Worm (Caenorhabditis elegans) whole organism, mixed stage, embryonic: Measurements from ENCODE around the gene E01G6.2.

Experiments used
- blmp-1 ChIP-seq: fragments of 150-350 bp; optimal IDR thresholded peaks from 2 replicates; lab custom pipeline; 2014; ENCODE audit warnings: missing biosample characterization, missing genetic modification characterization
- ceh-43 ChIP-seq: fragments of 200-800 bp; sonication (Bioruptor generic); optimal IDR thresholded peaks from 2 replicates; lab custom pipeline; 2018; ENCODE audit warnings: mild to moderate bottlenecking, missing genetic modification characterization, moderate library complexity, missing compliant biosample characterization
- elt-1 ChIP-seq: sonication (generic microtip); optimal IDR thresholded peaks from 2 replicates; lab custom pipeline; 2017; ENCODE audit warnings: missing genetic modification characterization, mild to moderate bottlenecking, missing compliant biosample characterization, antibody characterized with exemption, moderate library complexity, borderline replicate concordance; ENCODE audit not compliant: insufficient read depth
- elt-3 ChIP-seq: fragments of 150-350 bp; optimal IDR thresholded peaks from 2 replicates; lab custom pipeline; 2014; ENCODE audit warnings: missing biosample characterization, missing genetic modification characterization
- lin-13 ChIP-seq: fragments of 150-350 bp; optimal IDR thresholded peaks from 2 replicates; lab custom pipeline; 2014; ENCODE audit warnings: missing biosample characterization, missing genetic modification characterization
- lsy-2 ChIP-seq: fragments of 150-350 bp; optimal IDR thresholded peaks from 2 replicates; lab custom pipeline; 2014; ENCODE audit warnings: missing biosample characterization, missing genetic modification characterization
- mep-1 ChIP-seq: fragments of 150-350 bp; optimal IDR thresholded peaks from 2 replicates; lab custom pipeline; 2017; ENCODE audit warnings: missing biosample characterization, missing genetic modification reagents, missing genetic modification characterization, inconsistent platforms
- mls-2 ChIP-seq: sonication (generic microtip); optimal IDR thresholded peaks from 2 replicates; lab custom pipeline; 2016; ENCODE audit warnings: mild to moderate bottlenecking, missing genetic modification characterization, moderate library complexity, missing compliant biosample characterization
- nhr-12 ChIP-seq: fragments of 150-350 bp; optimal IDR thresholded peaks from 2 replicates; lab custom pipeline; 2014; ENCODE audit warnings: missing biosample characterization, missing genetic modification characterization
- tbx-8 ChIP-seq: fragments of 200-800 bp; sonication (Bioruptor generic); optimal IDR thresholded peaks from 2 replicates; lab custom pipeline; 2018; ENCODE audit warnings: mild to moderate bottlenecking, missing genetic modification characterization, moderate library complexity, missing compliant biosample characterization
- unc-39 ChIP-seq: fragments of 150-350 bp; optimal IDR thresholded peaks from 2 replicates; lab custom pipeline; 2014; ENCODE audit warnings: missing biosample characterization, missing genetic modification characterization

- TF ChIP-seq mep-1 (tag; lab: Kevin White, UChicago) (no peak), lin-13 (tag; lab: Kevin White, UChicago) (no peak), nhr-12 (tag; lab: Kevin White, UChicago) (no peak), ceh-43 (no peak), mls-2 (no peak), tbx-8 (GFP tag; lab: Kevin White, UChicago) (no peak), blmp-1 (tag; lab: Kevin White, UChicago) (no peak), elt-3 (no peak), unc-39 (tag; lab: Kevin White, UChicago) (no peak), elt-1 (no peak), lsy-2 (tag; lab: Kevin White, UChicago) (no peak)
Measured at ce11 chrX:12216943-12217342, 39.5 kb upstream of the E01G6.2 start, which contains the start of gene C23H4.8.
